Worm (Caenorhabditis elegans) whole organism, L4/young adult: ENCODE measurements around the gene ceh-100.

Experiments
- W03F9.2 ChIP-seq: fragments of 150-350 bp; optimal IDR thresholded peaks from 2 replicates; lab custom pipeline; 2014; ENCODE audit warnings: missing biosample characterization, missing genetic modification characterization
- dao-5 ChIP-seq: sonication (generic microtip); optimal IDR thresholded peaks from 2 replicates; lab custom pipeline; 2016; ENCODE audit warnings: missing genotype, missing genetic modification characterization, moderate library complexity, missing compliant biosample characterization
- him-1 ChIP-seq: sonication (generic microtip); optimal IDR thresholded peaks from 2 replicates; lab custom pipeline; 2016; ENCODE audit warnings: missing genotype, missing genetic modification reagents, missing genetic modification characterization, missing compliant biosample characterization

Gene ceh-100

ce11 chrII:12535297-12535803, 68.1 kb downstream of the ceh-100 start, which contains the start of gene nimk-1:
nimk-1 (plus strand) TSS chrII:12535753.
- TF ChIP-seq dao-5 (no peak), W03F9.2 (tag; lab: Kevin White, UChicago) (no peak), him-1 (tag; lab: Kevin White, UChicago) (no peak)
